Fruit fly (Drosophila melanogaster) whole organism, embryonic: ENCODE data around the gene Tyler.

Experiments used
- Abd-B ChIP-seq: fragments of 200-800 bp; sonication (Bioruptor generic); optimal IDR thresholded peaks from 2 replicates; lab custom pipeline; 2018; ENCODE audit warnings: missing biosample characterization, mild to moderate bottlenecking, missing genetic modification characterization, moderate library complexity
- Awh ChIP-seq: fragments of 200-800 bp; sonication (Bioruptor generic); IDR thresholded peaks from 2 replicates; pipeline ENCODE4, ENCODE4 v1.3.6; 2022; ENCODE audit warnings: missing biosample characterization, missing genetic modification characterization
- Bdp1 ChIP-seq: fragments of 200-800 bp; sonication (Bioruptor generic); optimal IDR thresholded peaks from 3 replicates; lab custom pipeline; 2016; ENCODE audit warnings: missing biosample characterization, missing genetic modification characterization
- CG11093 ChIP-seq: fragments of 200-800 bp; sonication (Bioruptor generic); IDR thresholded peaks from 3 replicates; pipeline ENCODE4 v1.3.6; 2022; ENCODE audit warnings: missing biosample characterization, missing genetic modification characterization
- CG11696 ChIP-seq: fragments of 200-800 bp; sonication (Bioruptor generic); IDR thresholded peaks from 2 replicates; pipeline ENCODE4 v1.3.6; 2022; ENCODE audit warnings: missing biosample characterization, missing genetic modification characterization
- CG12942 ChIP-seq: fragments of 200-800 bp; sonication (Bioruptor generic); optimal IDR thresholded peaks from 3 replicates; lab custom pipeline; 2016; ENCODE audit warnings: missing biosample characterization, missing genetic modification characterization
- CG13123 ChIP-seq: fragments of 200-800 bp; sonication (Bioruptor generic); optimal IDR thresholded peaks from 2 replicates; lab custom pipeline; 2016; ENCODE audit warnings: missing biosample characterization, missing genetic modification characterization
- CG1602 ChIP-seq: fragments of 200-800 bp; sonication (Bioruptor generic); optimal IDR thresholded peaks from 3 replicates; lab custom pipeline; 2016; ENCODE audit warnings: missing biosample characterization, missing genetic modification characterization
- CG18619 ChIP-seq: fragments of 200-800 bp; sonication (Bioruptor generic); optimal IDR thresholded peaks from 3 replicates; lab custom pipeline; 2017; ENCODE audit warnings: missing biosample characterization, mild to moderate bottlenecking, missing genetic modification characterization
- CG33213 ChIP-seq: fragments of 200-800 bp; sonication (Bioruptor generic); optimal IDR thresholded peaks from 3 replicates; lab custom pipeline; 2016; ENCODE audit warnings: missing biosample characterization, missing genetic modification characterization
- CG34376 ChIP-seq: fragments of 200-800 bp; sonication (Bioruptor generic); optimal IDR thresholded peaks from 2 replicates; lab custom pipeline; 2018; ENCODE audit warnings: missing biosample characterization, mild to moderate bottlenecking, missing genetic modification characterization
- CG7963 ChIP-seq: fragments of 200-800 bp; sonication (Bioruptor generic); IDR thresholded peaks from 3 replicates; pipeline ENCODE4 v1.3.6; 2022; ENCODE audit warnings: missing biosample characterization, missing genetic modification characterization; ENCODE audit not compliant: partially characterized antibody
- CG8765 ChIP-seq: fragments of 200-800 bp; sonication (Bioruptor generic); IDR thresholded peaks from 2 replicates; pipeline ENCODE4 v1.3.6; 2022; ENCODE audit warnings: missing biosample characterization, missing genetic modification characterization
- D19B ChIP-seq: fragments of 200-800 bp; sonication (Bioruptor generic); optimal IDR thresholded peaks from 2 replicates; lab custom pipeline; 2017; ENCODE audit warnings: missing biosample characterization, mild to moderate bottlenecking, missing genetic modification characterization
- Dip3 ChIP-seq: fragments of 200-800 bp; sonication (Bioruptor generic); optimal IDR thresholded peaks from 3 replicates; lab custom pipeline; 2016; ENCODE audit warnings: missing biosample characterization, missing genetic modification characterization
- ERR ChIP-seq: fragments of 200-800 bp; sonication (Bioruptor generic); optimal IDR thresholded peaks from 2 replicates; lab custom pipeline; 2016; ENCODE audit warnings: missing biosample characterization, missing genetic modification characterization
- Eip74EF ChIP-seq, 2 experiments: fragments of 200-800 bp in 1 of 2; fragments of >200 bp in 1 of 2; sonication (Bioruptor generic) in 1 of 2; optimal IDR thresholded peaks; 2 replicates each; lab custom pipeline; 2017 to 2019; ENCODE audit warnings: missing biosample characterization in 2 of 2, missing genetic modification characterization in 2 of 2, mild to moderate bottlenecking in 1 of 2, moderate library complexity in 1 of 2
- Fer1 ChIP-seq: fragments of 200-800 bp; sonication (Bioruptor generic); optimal IDR thresholded peaks from 2 replicates; lab custom pipeline; 2017; ENCODE audit warnings: missing biosample characterization, mild to moderate bottlenecking, missing genetic modification characterization
- Hand ChIP-seq: fragments of 200-800 bp; sonication (Bioruptor generic); optimal IDR thresholded peaks from 2 replicates; lab custom pipeline; 2017; ENCODE audit warnings: mild to moderate bottlenecking, missing biosample characterization, missing genetic modification reagents, missing genetic modification characterization
- Hmr ChIP-seq: fragments of 200-800 bp; sonication (Bioruptor generic); optimal IDR thresholded peaks from 3 replicates; lab custom pipeline; 2017; ENCODE audit warnings: mild to moderate bottlenecking, missing biosample characterization, missing genetic modification reagents, missing genetic modification characterization
- Lim3 ChIP-seq: fragments of 200-800 bp; sonication (Bioruptor generic); IDR thresholded peaks from 2 replicates; pipeline ENCODE4 v1.3.6; 2022; ENCODE audit warnings: missing biosample characterization, missing genetic modification characterization
- Mad ChIP-seq: fragments of 200-800 bp; sonication (Bioruptor generic); optimal IDR thresholded peaks from 2 replicates; lab custom pipeline; 2016; ENCODE audit warnings: missing biosample characterization, missing genetic modification characterization
- Max ChIP-seq: fragments of 200-800 bp; sonication (Bioruptor generic); optimal IDR thresholded peaks from 2 replicates; lab custom pipeline; 2016; ENCODE audit warnings: missing biosample characterization, mild to moderate bottlenecking, missing genetic modification characterization
- Mes4 ChIP-seq: fragments of 200-800 bp; sonication (Bioruptor generic); optimal IDR thresholded peaks from 2 replicates; lab custom pipeline; 2016; ENCODE audit warnings: missing biosample characterization, missing genetic modification characterization
- Sox102F ChIP-seq: fragments of 200-800 bp; sonication (Bioruptor generic); optimal IDR thresholded peaks from 2 replicates; lab custom pipeline; 2018; ENCODE audit warnings: missing biosample characterization, mild to moderate bottlenecking, missing genetic modification characterization, moderate library complexity
- Stat92E ChIP-seq, 3 experiments: fragments of >200 bp in 2 of 3; fragments of 200-800 bp in 1 of 3; sonication (Bioruptor generic) in 1 of 3; optimal IDR thresholded peaks; 2 replicates each; lab custom pipeline; 2017 to 2019; ENCODE audit warnings: missing biosample characterization in 3 of 3, missing genetic modification characterization in 3 of 3, mild to moderate bottlenecking in 1 of 3, moderate library complexity in 1 of 3
- TFAM ChIP-seq: fragments of 200-800 bp; sonication (Bioruptor generic); optimal IDR thresholded peaks from 2 replicates; lab custom pipeline; 2017; ENCODE audit warnings: missing biosample characterization, missing genetic modification characterization, inconsistent platforms
- aop ChIP-seq: fragments of 200-800 bp; sonication (Bioruptor generic); IDR thresholded peaks from 2 replicates; pipeline ENCODE4 v1.3.6; 2022; ENCODE audit warnings: missing biosample characterization, missing genetic modification characterization
- ara ChIP-seq: fragments of 200-800 bp; sonication (Bioruptor generic); IDR thresholded peaks from 2 replicates; pipeline ENCODE4 v1.3.6; 2022; ENCODE audit warnings: missing biosample characterization, missing genetic modification characterization
- ash1 ChIP-seq: fragments of 200-800 bp; sonication (Bioruptor generic); optimal IDR thresholded peaks from 2 replicates; lab custom pipeline; 2018; ENCODE audit warnings: missing biosample characterization, mild to moderate bottlenecking, missing genetic modification characterization
- ato ChIP-seq: fragments of 200-800 bp; sonication (Bioruptor generic); IDR thresholded peaks from 2 replicates; pipeline ENCODE4 v1.3.6; 2022; ENCODE audit warnings: missing biosample characterization, missing genetic modification characterization; ENCODE audit not compliant: partially characterized antibody
- bsh ChIP-seq, 2 experiments: fragments of 200-800 bp; sonication (Bioruptor generic); optimal IDR thresholded peaks; 2 replicates each; lab custom pipeline; 2017 to 2018; ENCODE audit warnings: mild to moderate bottlenecking in 2 of 2, missing biosample characterization in 2 of 2, missing genetic modification characterization in 2 of 2, moderate library complexity in 1 of 2
- dan ChIP-seq: fragments of 200-800 bp; sonication (Bioruptor generic); IDR thresholded peaks from 2 replicates; pipeline ENCODE4 v1.3.6; 2022; ENCODE audit warnings: missing biosample characterization, missing genetic modification characterization
- dimm ChIP-seq: fragments of 200-800 bp; sonication (Bioruptor generic); IDR thresholded peaks from 2 replicates; pipeline ENCODE4 v1.3.6; 2022; ENCODE audit warnings: missing biosample characterization, missing genetic modification characterization
- dmrt99B ChIP-seq: fragments of 200-800 bp; sonication (Bioruptor generic); optimal IDR thresholded peaks from 2 replicates; lab custom pipeline; 2018; ENCODE audit warnings: missing biosample characterization, mild to moderate bottlenecking, missing genetic modification characterization, moderate library complexity
- ems ChIP-seq: fragments of 200-800 bp; sonication (Bioruptor generic); optimal IDR thresholded peaks from 3 replicates; lab custom pipeline; 2016; ENCODE audit warnings: missing biosample characterization, missing genetic modification characterization
- inv ChIP-seq: fragments of 200-800 bp; sonication (Bioruptor generic); IDR thresholded peaks from 2 replicates; pipeline ENCODE4 v1.3.6; 2022; ENCODE audit warnings: missing biosample characterization, missing genetic modification characterization; ENCODE audit not compliant: partially characterized antibody
- jigr1 ChIP-seq: fragments of 200-800 bp; sonication (Bioruptor generic); IDR thresholded peaks from 3 replicates; pipeline ENCODE4 v1.3.6; 2022; ENCODE audit warnings: missing biosample characterization, missing genetic modification characterization
- lola ChIP-seq, 3 experiments: fragments of >200 bp in 2 of 3; fragments of 200-800 bp in 1 of 3; sonication (Bioruptor generic) in 1 of 3; optimal IDR thresholded peaks; 2 replicates each; lab custom pipeline; 2017 to 2019; ENCODE audit warnings: missing biosample characterization in 3 of 3, missing genetic modification characterization in 3 of 3, mild to moderate bottlenecking in 1 of 3, moderate library complexity in 1 of 3
- lov ChIP-seq, 2 experiments: fragments of 200-800 bp in 1 of 2; fragments of >200 bp in 1 of 2; sonication (Bioruptor generic) in 1 of 2; IDR thresholded peaks in 1 of 2; optimal IDR thresholded peaks in 1 of 2; 2 replicates in 1 of 2; 3 replicates in 1 of 2; pipeline versions ENCODE4 v1.3.6 to Lab custom; 2017 to 2022; ENCODE audit warnings: missing biosample characterization in 1 of 2, missing genetic modification characterization in 1 of 2
- nmo ChIP-seq: fragments of 200-800 bp; sonication (Bioruptor generic); optimal IDR thresholded peaks from 2 replicates; lab custom pipeline; 2018; ENCODE audit warnings: missing biosample characterization, mild to moderate bottlenecking, missing genetic modification characterization, moderate library complexity
- rib ChIP-seq: fragments of 200-800 bp; sonication (Bioruptor generic); IDR thresholded peaks from 2 replicates; pipeline ENCODE4 v1.3.6; 2022; ENCODE audit warnings: missing biosample characterization, missing genetic modification characterization
- scrt ChIP-seq: fragments of 200-800 bp; sonication (Bioruptor generic); optimal IDR thresholded peaks from 2 replicates; lab custom pipeline; 2018; ENCODE audit warnings: missing biosample characterization, mild to moderate bottlenecking, missing genetic modification characterization, moderate library complexity
- sima ChIP-seq: fragments of 200-800 bp; sonication (Bioruptor generic); optimal IDR thresholded peaks from 2 replicates; lab custom pipeline; 2016; ENCODE audit warnings: missing biosample characterization, missing genetic modification characterization
- sisA ChIP-seq: fragments of 200-800 bp; sonication (Bioruptor generic); IDR thresholded peaks from 2 replicates; pipeline ENCODE4 v1.3.6; 2022; ENCODE audit warnings: missing biosample characterization, missing genetic modification characterization
- ssp ChIP-seq: fragments of 200-800 bp; sonication (Bioruptor generic); IDR thresholded peaks from 2 replicates; pipeline ENCODE4 v1.3.6; 2022; ENCODE audit warnings: missing biosample characterization, missing genetic modification characterization
- trem ChIP-seq: fragments of 200-800 bp; optimal IDR thresholded peaks from 3 replicates; lab custom pipeline; 2019; ENCODE audit warnings: missing biosample characterization, mild to moderate bottlenecking, missing genetic modification characterization, moderate library complexity
- usp ChIP-seq: fragments of >200 bp; optimal IDR thresholded peaks from 2 replicates; lab custom pipeline; 2017; ENCODE audit warnings: missing biosample characterization, missing genetic modification characterization
- wor ChIP-seq: fragments of 200-800 bp; sonication (Bioruptor generic); IDR thresholded peaks from 2 replicates; pipeline ENCODE4 v1.3.6; 2022; ENCODE audit warnings: missing biosample characterization, missing genetic modification characterization

Tyler gene

dm6 chrX:19615990-19616663, 4.8 kb downstream of the Tyler start, which contains the start of gene CG14210 (continued):
- no peak for TF ChIP-seq CG11696
- TF ChIP-seq Hmr (GFP tag; lab: Kevin White, UChicago) = no peak
- TF ChIP-seq usp (GFP tag; lab: Kevin White, UChicago) = no peak
- TF ChIP-seq Fer1 (GFP tag; lab: Kevin White, UChicago) = peak; percentile 2
- TF ChIP-seq CG18619 (GFP tag; lab: Kevin White, UChicago) = no peak
- TF ChIP-seq scrt = no peak
- no peak for TF ChIP-seq CG33213
- TF ChIP-seq Sox102F (GFP tag; lab: Kevin White, UChicago) = no peak
- no peak for TF ChIP-seq jigr1 (GFP tag; lab: Robert Waterston, UW)
- no peak for TF ChIP-seq D19B (GFP tag; lab: Kevin White, UChicago)
- no peak for TF ChIP-seq sisA (GFP tag; lab: Robert Waterston, UW)
- no peak for TF ChIP-seq dimm (GFP tag; lab: Robert Waterston, UW)
- no peak for TF ChIP-seq Eip74EF (GFP tag; optimal IDR thresholded peaks at IDR 0.05; lab: Kevin White, UChicago)
- peak; percentile 48; the same call in 1 of the 2 replicates for TF ChIP-seq inv (GFP tag; lab: Robert Waterston, UW)
- no peak for TF ChIP-seq CG13123 (GFP tag; lab: Kevin White, UChicago)
- no peak for TF ChIP-seq ERR (GFP tag; lab: Kevin White, UChicago)
- no peak for TF ChIP-seq wor (GFP tag; lab: Robert Waterston, UW)
- no peak for TF ChIP-seq nmo (GFP tag; lab: Kevin White, UChicago)
- TF ChIP-seq Abd-B (GFP tag; lab: Kevin White, UChicago) = no peak
- TF ChIP-seq Stat92E (GFP tag; optimal IDR thresholded peaks at IDR 0.05; lab: Kevin White, UChicago) = no peak
- TF ChIP-seq TFAM (GFP tag; lab: Kevin White, UChicago) = no peak
- TF ChIP-seq Max (GFP tag; lab: Kevin White, UChicago) = peak; percentile 69
- TF ChIP-seq CG7963 = peak; percentile 66; the same call in 2 of the 3 replicates
- no peak for TF ChIP-seq ssp
- no peak for TF ChIP-seq ash1
- TF ChIP-seq Hand (GFP tag; lab: Kevin White, UChicago) = no peak
- peak; percentile 69 for TF ChIP-seq ato (GFP tag; lab: Robert Waterston, UW)
- TF ChIP-seq Mes4 = no peak
- no peak for TF ChIP-seq CG34376
- no peak for TF ChIP-seq CG12942 (GFP tag; lab: Kevin White, UChicago)
- no peak for TF ChIP-seq Lim3
- TF ChIP-seq Mad = no peak
- no peak for TF ChIP-seq rib
- TF ChIP-seq sima (GFP tag; lab: Kevin White, UChicago) = no peak
- TF ChIP-seq CG11093 (GFP tag; lab: Robert Waterston, UW) = no peak
- TF ChIP-seq lov (optimal IDR thresholded peaks at IDR 0.05; lab: Kevin White, UChicago) = no peak
- no peak for TF ChIP-seq lov (GFP tag; IDR thresholded peaks at IDR 0.05; lab: Robert Waterston, UW)
- no peak for TF ChIP-seq Awh (GFP tag; lab: Robert Waterston, UW)
- TF ChIP-seq dan (GFP tag; lab: Robert Waterston, UW) = no peak
- TF ChIP-seq lola (GFP tag; optimal IDR thresholded peaks at IDR 0.05; lab: Kevin White, UChicago) = no peak
- TF ChIP-seq Bdp1 = no peak
- TF ChIP-seq aop = no peak
- no peak for TF ChIP-seq ara (GFP tag; lab: Robert Waterston, UW)
- no peak for TF ChIP-seq CG8765 (GFP tag; lab: Robert Waterston, UW)
- TF ChIP-seq dmrt99B (tag; lab: Kevin White, UChicago) = no peak
- TF ChIP-seq Dip3 = no peak
- peak; percentile 45 for TF ChIP-seq trem (tag; lab: Kevin White, UChicago)
- no peak for TF ChIP-seq bsh (GFP tag; optimal IDR thresholded peaks at IDR 0.05; lab: Kevin White, UChicago)
- no peak for TF ChIP-seq ems (GFP tag; lab: Kevin White, UChicago)
- no peak for TF ChIP-seq CG1602 (GFP tag; lab: Kevin White, UChicago)
